Fruit fly (Drosophila melanogaster) whole organism, embryonic: Measurements from ENCODE around the gene Aprt.

Experiments
- Bgb ChIP-seq: fragments of 200-800 bp; sonication (Bioruptor generic); IDR thresholded peaks from 2 replicates; pipeline ENCODE4 v1.3.6; 2022; ENCODE audit warnings: missing biosample characterization, missing genetic modification characterization; ENCODE audit not compliant: partially characterized antibody
- Blimp-1 ChIP-seq: fragments of 200-800 bp; sonication (Bioruptor generic); optimal IDR thresholded peaks from 3 replicates; lab custom pipeline; 2018; ENCODE audit warnings: missing biosample characterization, missing genetic modification characterization, mild to moderate bottlenecking, moderate library complexity, missing genetic modification reagents
- CG10209 ChIP-seq: fragments of 200-800 bp; sonication (Bioruptor generic); optimal IDR thresholded peaks from 3 replicates; lab custom pipeline; 2017; ENCODE audit warnings: missing biosample characterization, mild to moderate bottlenecking, missing genetic modification characterization, missing genetic modification reagents
- CG15601 ChIP-seq: fragments of 200-800 bp; sonication (Bioruptor generic); optimal IDR thresholded peaks from 3 replicates; lab custom pipeline; 2019; ENCODE audit warnings: missing biosample characterization, mild to moderate bottlenecking, missing genetic modification characterization, moderate library complexity
- CG18476 ChIP-seq: fragments of 200-800 bp; sonication (Bioruptor generic); optimal IDR thresholded peaks from 2 replicates; lab custom pipeline; 2016; ENCODE audit warnings: missing biosample characterization, mild to moderate bottlenecking, missing genetic modification characterization
- CG18619 ChIP-seq: fragments of 200-800 bp; sonication (Bioruptor generic); optimal IDR thresholded peaks from 3 replicates; lab custom pipeline; 2017; ENCODE audit warnings: missing biosample characterization, mild to moderate bottlenecking, missing genetic modification characterization
- CG2129 ChIP-seq: fragments of 200-800 bp; sonication (Bioruptor generic); IDR thresholded peaks from 2 replicates; pipeline ENCODE4 v1.3.6; 2022; ENCODE audit warnings: missing biosample characterization, missing genetic modification characterization; ENCODE audit not compliant: partially characterized antibody
- CG2678 ChIP-seq: fragments of 200-800 bp; sonication (Bioruptor generic); optimal IDR thresholded peaks from 3 replicates; lab custom pipeline; 2019; ENCODE audit warnings: missing biosample characterization, mild to moderate bottlenecking, missing genetic modification characterization, moderate library complexity
- CG31365 ChIP-seq: fragments of 200-800 bp; sonication (Bioruptor generic); optimal IDR thresholded peaks from 2 replicates; lab custom pipeline; 2018; ENCODE audit warnings: missing biosample characterization, mild to moderate bottlenecking, missing genetic modification characterization
- CG3838 ChIP-seq: fragments of 200-800 bp; sonication (Bioruptor generic); optimal IDR thresholded peaks from 3 replicates; lab custom pipeline; 2016; ENCODE audit warnings: missing biosample characterization, missing genetic modification characterization
- CG3995 ChIP-seq: fragments of 200-800 bp; sonication (Bioruptor generic); optimal IDR thresholded peaks from 3 replicates; lab custom pipeline; 2016; ENCODE audit warnings: missing biosample characterization, missing genetic modification characterization
- CG4328 ChIP-seq: fragments of 200-800 bp; sonication (Bioruptor generic); optimal IDR thresholded peaks from 3 replicates; lab custom pipeline; 2017; ENCODE audit warnings: missing biosample characterization, missing genetic modification reagents, missing genetic modification characterization
- CG6683 ChIP-seq: fragments of 200-800 bp; sonication (Bioruptor generic); optimal IDR thresholded peaks from 2 replicates; lab custom pipeline; 2017; ENCODE audit warnings: missing biosample characterization, mild to moderate bottlenecking, missing genetic modification characterization, missing genetic modification reagents
- CG6854 ChIP-seq: fragments of 200-800 bp; sonication (Bioruptor generic); optimal IDR thresholded peaks from 3 replicates; lab custom pipeline; 2017; ENCODE audit warnings: missing biosample characterization, mild to moderate bottlenecking, missing genetic modification characterization
- CG7928 ChIP-seq: fragments of 200-800 bp; sonication (Bioruptor generic); optimal IDR thresholded peaks from 2 replicates; lab custom pipeline; 2017; ENCODE audit warnings: missing biosample characterization, mild to moderate bottlenecking, missing genetic modification characterization
- CG9797 ChIP-seq: fragments of 200-800 bp; sonication (Bioruptor generic); optimal IDR thresholded peaks from 3 replicates; lab custom pipeline; 2018; ENCODE audit warnings: missing biosample characterization, mild to moderate bottlenecking, missing genetic modification characterization
- CHES-1-like ChIP-seq: fragments of 200-800 bp; sonication (Bioruptor generic); optimal IDR thresholded peaks from 2 replicates; lab custom pipeline; 2016; ENCODE audit warnings: missing biosample characterization, missing genetic modification characterization
- Chrac-16 ChIP-seq: fragments of 200-800 bp; sonication (Bioruptor generic); optimal IDR thresholded peaks from 3 replicates; lab custom pipeline; 2016; ENCODE audit warnings: missing biosample characterization, missing genetic modification characterization
- Deaf1 ChIP-seq: fragments of 200-800 bp; optimal IDR thresholded peaks from 3 replicates; lab custom pipeline; 2019; ENCODE audit warnings: missing biosample characterization, mild to moderate bottlenecking, missing genetic modification characterization, moderate library complexity
- E2f1 ChIP-seq: fragments of 200-800 bp; sonication (Bioruptor generic); IDR thresholded peaks from 2 replicates; pipeline ENCODE4 v1.3.6; 2022; ENCODE audit warnings: missing biosample characterization, missing genetic modification characterization
- H15 ChIP-seq: fragments of 200-800 bp; sonication (Bioruptor generic); IDR thresholded peaks from 3 replicates; pipeline ENCODE4 v1.3.6; 2022; ENCODE audit warnings: missing biosample characterization, missing genetic modification characterization
- HLH4C ChIP-seq: fragments of 200-800 bp; sonication (Bioruptor generic); IDR thresholded peaks from 3 replicates; pipeline ENCODE4 v1.3.6; 2022; ENCODE audit warnings: missing biosample characterization, missing genetic modification characterization; ENCODE audit not compliant: partially characterized antibody
- Hr51 ChIP-seq, 2 experiments: fragments of 200-800 bp; sonication (Bioruptor generic); optimal IDR thresholded peaks; 2 replicates in 1 of 2; 3 replicates in 1 of 2; lab custom pipeline; 2016 to 2018; ENCODE audit warnings: missing biosample characterization in 2 of 2, missing genetic modification characterization in 2 of 2, mild to moderate bottlenecking in 1 of 2, moderate library complexity in 1 of 2
- Meics ChIP-seq: fragments of 200-800 bp; sonication (Bioruptor generic); optimal IDR thresholded peaks from 2 replicates; lab custom pipeline; 2017; ENCODE audit warnings: missing biosample characterization, mild to moderate bottlenecking, missing genetic modification characterization
- Nf-YC ChIP-seq: fragments of 200-800 bp; optimal IDR thresholded peaks from 3 replicates; lab custom pipeline; 2019; ENCODE audit warnings: missing biosample characterization, mild to moderate bottlenecking, missing genetic modification characterization, moderate library complexity
- Spps ChIP-seq: fragments of 200-800 bp; sonication (Bioruptor generic); optimal IDR thresholded peaks from 2 replicates; lab custom pipeline; 2018; ENCODE audit warnings: missing biosample characterization, mild to moderate bottlenecking, missing genetic modification characterization
- Sry-δ ChIP-seq: fragments of 200-800 bp; sonication (Bioruptor generic); optimal IDR thresholded peaks from 2 replicates; lab custom pipeline; 2016; ENCODE audit warnings: missing biosample characterization, missing genetic modification characterization
- Tbp ChIP-seq: fragments of >200 bp; optimal IDR thresholded peaks from 2 replicates; lab custom pipeline; 2018; ENCODE audit warnings: missing biosample characterization, missing genetic modification characterization
- Xbp1 ChIP-seq: fragments of 200-800 bp; sonication (Bioruptor generic); optimal IDR thresholded peaks from 3 replicates; lab custom pipeline; 2016; ENCODE audit warnings: missing biosample characterization, mild to moderate bottlenecking, missing genetic modification characterization
- ara ChIP-seq: fragments of 200-800 bp; sonication (Bioruptor generic); IDR thresholded peaks from 2 replicates; pipeline ENCODE4 v1.3.6; 2022; ENCODE audit warnings: missing biosample characterization, missing genetic modification characterization
- bab2 ChIP-seq: fragments of 200-800 bp; sonication (Bioruptor generic); optimal IDR thresholded peaks from 2 replicates; lab custom pipeline; 2016; ENCODE audit warnings: missing biosample characterization, missing genetic modification characterization
- bsh ChIP-seq, 2 experiments: fragments of 200-800 bp; sonication (Bioruptor generic); optimal IDR thresholded peaks; 2 replicates each; lab custom pipeline; 2017 to 2018; ENCODE audit warnings: mild to moderate bottlenecking in 2 of 2, missing biosample characterization in 2 of 2, missing genetic modification characterization in 2 of 2, moderate library complexity in 1 of 2
- cad ChIP-seq: fragments of >200 bp; optimal IDR thresholded peaks from 2 replicates; lab custom pipeline; 2017; ENCODE audit warnings: missing biosample characterization, missing genetic modification characterization
- chn ChIP-seq: fragments of 200-800 bp; sonication (Bioruptor generic); optimal IDR thresholded peaks from 2 replicates; lab custom pipeline; 2016; ENCODE audit warnings: missing biosample characterization, missing genetic modification characterization
- corto ChIP-seq: fragments of 200-800 bp; sonication (Bioruptor generic); optimal IDR thresholded peaks from 2 replicates; lab custom pipeline; 2016; ENCODE audit warnings: missing biosample characterization, mild to moderate bottlenecking, missing genetic modification characterization, moderate library complexity
- en ChIP-seq: fragments of 200-800 bp; sonication (Bioruptor generic); optimal IDR thresholded peaks from 2 replicates; lab custom pipeline; 2016; ENCODE audit warnings: missing biosample characterization, missing genetic modification characterization
- fd96Cb ChIP-seq: fragments of 200-800 bp; sonication (Bioruptor generic); optimal IDR thresholded peaks from 2 replicates; lab custom pipeline; 2018; ENCODE audit warnings: missing biosample characterization, mild to moderate bottlenecking, missing genetic modification characterization, moderate library complexity
- fu2 ChIP-seq: fragments of 200-800 bp; sonication (Bioruptor generic); optimal IDR thresholded peaks from 2 replicates; lab custom pipeline; 2016; ENCODE audit warnings: missing biosample characterization, missing genetic modification characterization
- gcm ChIP-seq: fragments of 200-800 bp; sonication (Bioruptor generic); optimal IDR thresholded peaks from 2 replicates; lab custom pipeline; 2019; ENCODE audit warnings: missing biosample characterization, mild to moderate bottlenecking, missing genetic modification characterization, moderate library complexity
- grn ChIP-seq: fragments of 200-800 bp; sonication (Bioruptor generic); optimal IDR thresholded peaks from 3 replicates; lab custom pipeline; 2017; ENCODE audit warnings: missing biosample characterization, missing genetic modification characterization
- gt ChIP-seq: fragments of 200-800 bp; sonication (Bioruptor generic); IDR thresholded peaks from 2 replicates; pipeline ENCODE4 v1.3.6; 2022; ENCODE audit warnings: missing biosample characterization, missing genetic modification characterization
- jumu ChIP-seq: fragments of 200-800 bp; sonication (Bioruptor generic); optimal IDR thresholded peaks from 3 replicates; lab custom pipeline; 2016; ENCODE audit warnings: missing biosample characterization, missing genetic modification characterization
- mam ChIP-seq: fragments of 200-800 bp; sonication (Bioruptor generic); optimal IDR thresholded peaks from 3 replicates; lab custom pipeline; 2016; ENCODE audit warnings: missing biosample characterization, missing genetic modification characterization
- otp ChIP-seq: fragments of 200-800 bp; sonication (Bioruptor generic); IDR thresholded peaks from 3 replicates; pipeline ENCODE4, ENCODE4 v1.3.6; 2022; ENCODE audit warnings: missing biosample characterization, missing genetic modification characterization
- pb ChIP-seq: fragments of 200-800 bp; sonication (Bioruptor generic); optimal IDR thresholded peaks from 3 replicates; lab custom pipeline; 2016; ENCODE audit warnings: missing biosample characterization, missing genetic modification characterization
- pzg ChIP-seq: fragments of 200-800 bp; sonication (Bioruptor generic); optimal IDR thresholded peaks from 3 replicates; lab custom pipeline; 2018; ENCODE audit warnings: missing biosample characterization, mild to moderate bottlenecking, missing genetic modification characterization, moderate library complexity
- ro ChIP-seq: fragments of 200-800 bp; sonication (Bioruptor generic); IDR thresholded peaks from 2 replicates; pipeline ENCODE4 v1.3.6; 2022; ENCODE audit warnings: missing biosample characterization, missing genetic modification characterization
- sim ChIP-seq: fragments of 200-800 bp; sonication (Bioruptor generic); IDR thresholded peaks from 2 replicates; pipeline ENCODE4 v1.3.6; 2022; ENCODE audit warnings: missing biosample characterization, missing genetic modification characterization
- tll ChIP-seq, 2 experiments: fragments of 200-800 bp in 1 of 2; fragments of >200 bp in 1 of 2; sonication (Bioruptor generic) in 1 of 2; optimal IDR thresholded peaks; 2 replicates each; lab custom pipeline; 2017 to 2019; ENCODE audit warnings: missing biosample characterization in 2 of 2, missing genetic modification characterization in 2 of 2, mild to moderate bottlenecking in 1 of 2, moderate library complexity in 1 of 2
- yki ChIP-seq: fragments of >200 bp; optimal IDR thresholded peaks from 3 replicates; lab custom pipeline; 2018

Aprt gene

dm6 chr3L:1865121-1865727 lies 19.6 kb downstream of the Aprt start, which contains the start of the genes HBS1 and CG12025:
Gene HBS1 (minus strand): TSS chr3L:1865240.
Gene CG12025 (plus strand): TSS chr3L:1865430.
- TF ChIP-seq CG18619 (GFP tag; lab: Kevin White, UChicago) (peak; percentile 44), CG2129 (no peak), tll (GFP tag; optimal IDR thresholded peaks at IDR 0.05; lab: Kevin White, UChicago) (peak in 1 of 2 experiments; percentile 82), Meics (GFP tag; lab: Kevin White, UChicago) (peak; percentile 49), ara (GFP tag; lab: Robert Waterston, UW) (peak; percentile 43; the same call in 1 of the 2 replicates), Sry-δ (GFP tag; lab: Kevin White, UChicago) (peak; percentile 63), CG2678 (peak; percentile 65), ro (GFP tag; lab: Robert Waterston, UW) (no peak), CG18476 (GFP tag; lab: Kevin White, UChicago) (peak; percentile 16), CG9797 (GFP tag; lab: Kevin White, UChicago) (peak; percentile 96), Deaf1 (tag; lab: Kevin White, UChicago) (peak; percentile 32), Spps (no peak), CG3838 (GFP tag; lab: Kevin White, UChicago) (peak; percentile 26), pb (no peak), fu2 (peak; percentile 36), mam (GFP tag; lab: Kevin White, UChicago) (peak; percentile 63), CG4328 (GFP tag; lab: Kevin White, UChicago) (peak; percentile 11), Blimp-1 (GFP tag; lab: Kevin White, UChicago) (no peak), CHES-1-like (GFP tag; lab: Kevin White, UChicago) (peak; percentile 65), CG3995 (GFP tag; lab: Kevin White, UChicago) (peak; percentile 18), cad (GFP tag; lab: Kevin White, UChicago) (no peak), CG10209 (GFP tag; lab: Kevin White, UChicago) (no peak), sim (no peak), jumu (GFP tag; lab: Kevin White, UChicago) (peak; percentile 55), Xbp1 (GFP tag; lab: Kevin White, UChicago) (peak; percentile 76), HLH4C (GFP tag; lab: Robert Waterston, UW) (no peak), grn (GFP tag; lab: Kevin White, UChicago) (no peak), en (GFP tag; lab: Kevin White, UChicago) (no peak), chn (GFP tag; lab: Kevin White, UChicago) (peak; percentile 91), yki (lab: Kevin White, UChicago) (no peak), CG31365 (tag; lab: Kevin White, UChicago) (no peak), fd96Cb (tag; lab: Kevin White, UChicago) (peak; percentile 45), CG6854 (no peak), pzg (peak; percentile 87), Nf-YC (tag; lab: Kevin White, UChicago) (peak; percentile 52), E2f1 (GFP tag; lab: Robert Waterston, UW) (no peak; the same call in 1 of the 2 replicates), Bgb (GFP tag; lab: Robert Waterston, UW) (no peak), gcm (GFP tag; lab: Kevin White, UChicago) (peak; percentile 40), corto (GFP tag; lab: Kevin White, UChicago) (no peak), bsh (GFP tag; optimal IDR thresholded peaks at IDR 0.05; lab: Kevin White, UChicago) (peak in 1 of 2 experiments; percentile 45), gt (GFP tag; lab: Robert Waterston, UW) (no peak), bab2 (GFP tag; lab: Kevin White, UChicago) (peak; percentile 56), CG15601 (peak; percentile 39), Tbp (GFP tag; lab: Kevin White, UChicago) (no peak), Chrac-16 (peak; percentile 59), otp (no peak), Hr51 (GFP tag; optimal IDR thresholded peaks at IDR 0.05; lab: Kevin White, UChicago) (peak in 1 of 2 experiments; percentile 39), CG6683 (GFP tag; lab: Kevin White, UChicago) (no peak), CG7928 (GFP tag; lab: Kevin White, UChicago) (no peak), H15 (GFP tag; lab: Robert Waterston, UW) (no peak)
